Fruit fly (Drosophila melanogaster) whole organism, embryonic: ENCODE measurements around the gene RpS26.

ENCODE experiments used
- Asciz ChIP-seq: fragments of 200-800 bp; sonication (Bioruptor generic); optimal IDR thresholded peaks from 2 replicates; lab custom pipeline; 2017; ENCODE audit warnings: missing biosample characterization, mild to moderate bottlenecking, missing genetic modification characterization, missing genetic modification reagents
- BEAF-32 ChIP-seq: fragments of 200-800 bp; sonication (Bioruptor generic); optimal IDR thresholded peaks from 3 replicates; lab custom pipeline; 2017; ENCODE audit warnings: missing biosample characterization, missing genetic modification characterization, mild to moderate bottlenecking, moderate library complexity, missing genetic modification reagents
- Blimp-1 ChIP-seq: fragments of 200-800 bp; sonication (Bioruptor generic); optimal IDR thresholded peaks from 3 replicates; lab custom pipeline; 2018; ENCODE audit warnings: missing biosample characterization, missing genetic modification characterization, mild to moderate bottlenecking, moderate library complexity, missing genetic modification reagents
- Bteb2 ChIP-seq: fragments of 200-800 bp; sonication (Bioruptor generic); optimal IDR thresholded peaks from 2 replicates; lab custom pipeline; 2016; ENCODE audit warnings: missing biosample characterization, missing genetic modification characterization
- CG10147 ChIP-seq: fragments of 200-800 bp; sonication (Bioruptor generic); optimal IDR thresholded peaks from 2 replicates; lab custom pipeline; 2019; ENCODE audit warnings: missing biosample characterization, mild to moderate bottlenecking, missing genetic modification characterization, moderate library complexity
- CG10209 ChIP-seq: fragments of 200-800 bp; sonication (Bioruptor generic); optimal IDR thresholded peaks from 3 replicates; lab custom pipeline; 2017; ENCODE audit warnings: missing biosample characterization, mild to moderate bottlenecking, missing genetic modification characterization, missing genetic modification reagents
- CG10462 ChIP-seq: fragments of 200-800 bp; sonication (Bioruptor generic); optimal IDR thresholded peaks from 2 replicates; lab custom pipeline; 2016; ENCODE audit warnings: missing biosample characterization, missing genetic modification characterization
- CG12104 ChIP-seq: fragments of 200-800 bp; sonication (Bioruptor generic); optimal IDR thresholded peaks from 3 replicates; lab custom pipeline; 2016; ENCODE audit warnings: missing biosample characterization, missing genetic modification characterization
- CG16815 ChIP-seq: fragments of 200-800 bp; sonication (Bioruptor generic); optimal IDR thresholded peaks from 3 replicates; lab custom pipeline; 2017; ENCODE audit warnings: missing biosample characterization, mild to moderate bottlenecking, missing genetic modification characterization
- CG17328 ChIP-seq: fragments of 200-800 bp; sonication (Bioruptor generic); IDR thresholded peaks from 2 replicates; pipeline ENCODE4 v1.3.6; 2022; ENCODE audit warnings: missing biosample characterization, missing genetic modification characterization
- CG17912 ChIP-seq: fragments of 200-800 bp; sonication (Bioruptor generic); optimal IDR thresholded peaks from 2 replicates; lab custom pipeline; 2018; ENCODE audit warnings: missing biosample characterization, mild to moderate bottlenecking, missing genetic modification characterization
- CG18619 ChIP-seq: fragments of 200-800 bp; sonication (Bioruptor generic); optimal IDR thresholded peaks from 3 replicates; lab custom pipeline; 2017; ENCODE audit warnings: missing biosample characterization, mild to moderate bottlenecking, missing genetic modification characterization
- CG2129 ChIP-seq: fragments of 200-800 bp; sonication (Bioruptor generic); IDR thresholded peaks from 2 replicates; pipeline ENCODE4 v1.3.6; 2022; ENCODE audit warnings: missing biosample characterization, missing genetic modification characterization; ENCODE audit not compliant: partially characterized antibody
- CG2202 ChIP-seq: fragments of 200-800 bp; sonication (Bioruptor generic); optimal IDR thresholded peaks from 2 replicates; lab custom pipeline; 2018; ENCODE audit warnings: missing biosample characterization, mild to moderate bottlenecking, missing genetic modification characterization
- CG31365 ChIP-seq: fragments of 200-800 bp; sonication (Bioruptor generic); optimal IDR thresholded peaks from 2 replicates; lab custom pipeline; 2018; ENCODE audit warnings: missing biosample characterization, mild to moderate bottlenecking, missing genetic modification characterization
- CG34224 ChIP-seq: fragments of 200-800 bp; sonication (Bioruptor generic); IDR thresholded peaks from 3 replicates; pipeline ENCODE4 v1.3.6; 2022; ENCODE audit warnings: missing biosample characterization, missing genetic modification characterization; ENCODE audit not compliant: partially characterized antibody
- CG3726 ChIP-seq: fragments of 200-800 bp; sonication (Bioruptor generic); IDR thresholded peaks from 3 replicates; pipeline ENCODE4, ENCODE4 v1.3.6; 2022; ENCODE audit warnings: missing biosample characterization, missing genetic modification characterization
- CG5245 ChIP-seq: fragments of 200-800 bp; sonication (Bioruptor generic); optimal IDR thresholded peaks from 3 replicates; lab custom pipeline; 2016; ENCODE audit warnings: missing biosample characterization, missing genetic modification characterization
- CG7839 ChIP-seq: fragments of 200-800 bp; sonication (Bioruptor generic); optimal IDR thresholded peaks from 3 replicates; lab custom pipeline; 2018; ENCODE audit warnings: missing biosample characterization, mild to moderate bottlenecking, missing genetic modification characterization, moderate library complexity
- CG9437 ChIP-seq: fragments of 200-800 bp; sonication (Bioruptor generic); optimal IDR thresholded peaks from 2 replicates; lab custom pipeline; 2018; ENCODE audit warnings: missing biosample characterization, mild to moderate bottlenecking, missing genetic modification characterization
- CTCF ChIP-seq: fragments of 200-800 bp; sonication (Bioruptor generic); optimal IDR thresholded peaks from 2 replicates; lab custom pipeline; 2017; ENCODE audit warnings: missing biosample characterization, mild to moderate bottlenecking, missing genetic modification characterization, moderate library complexity
- CkIIα-i1 ChIP-seq: fragments of 200-800 bp; sonication (Bioruptor generic); IDR thresholded peaks from 2 replicates; pipeline ENCODE4 v1.3.6; 2022; ENCODE audit warnings: missing biosample characterization, missing genetic modification characterization
- Lim3 ChIP-seq: fragments of 200-800 bp; sonication (Bioruptor generic); IDR thresholded peaks from 2 replicates; pipeline ENCODE4 v1.3.6; 2022; ENCODE audit warnings: missing biosample characterization, missing genetic modification characterization
- MBD-R2 ChIP-seq: fragments of 200-800 bp; sonication (Bioruptor generic); IDR thresholded peaks from 2 replicates; pipeline ENCODE4 v1.3.6; 2022; ENCODE audit warnings: missing biosample characterization, missing genetic modification characterization
- Med ChIP-seq: fragments of 200-800 bp; sonication (Bioruptor generic); peaks from one replicate; lab custom pipeline; 2016; ENCODE audit warnings: missing biosample characterization, missing genetic modification characterization, mild to moderate bottlenecking, inconsistent platforms, moderate library complexity
- Oaz ChIP-seq: fragments of 200-800 bp; sonication (Bioruptor generic); IDR thresholded peaks from 2 replicates; pipeline ENCODE4 v1.3.6; 2022; ENCODE audit warnings: missing biosample characterization, missing genetic modification characterization
- abd-A ChIP-seq: fragments of 200-800 bp; sonication (Bioruptor generic); optimal IDR thresholded peaks from 3 replicates; lab custom pipeline; 2019; ENCODE audit warnings: missing biosample characterization, mild to moderate bottlenecking, missing genetic modification characterization, moderate library complexity
- cato ChIP-seq: fragments of 200-800 bp; sonication (Bioruptor generic); optimal IDR thresholded peaks from 2 replicates; lab custom pipeline; 2016; ENCODE audit warnings: missing biosample characterization, missing genetic modification characterization, borderline replicate concordance
- chm ChIP-seq: fragments of 200-800 bp; sonication (Bioruptor generic); IDR thresholded peaks from 2 replicates; pipeline ENCODE4 v1.3.6; 2022; ENCODE audit warnings: missing biosample characterization, missing genetic modification characterization
- dmrt99B ChIP-seq: fragments of 200-800 bp; sonication (Bioruptor generic); optimal IDR thresholded peaks from 2 replicates; lab custom pipeline; 2018; ENCODE audit warnings: missing biosample characterization, mild to moderate bottlenecking, missing genetic modification characterization, moderate library complexity
- ems ChIP-seq: fragments of 200-800 bp; sonication (Bioruptor generic); optimal IDR thresholded peaks from 3 replicates; lab custom pipeline; 2016; ENCODE audit warnings: missing biosample characterization, missing genetic modification characterization
- esg ChIP-seq: fragments of 200-800 bp; sonication (Bioruptor generic); conservative IDR thresholded peaks from 2 replicates; pipeline ENCODE4 v1.3.6; 2022; ENCODE audit warnings: missing biosample characterization, missing genetic modification characterization
- gfzf ChIP-seq: fragments of 200-800 bp; sonication (Bioruptor generic); optimal IDR thresholded peaks from 2 replicates; lab custom pipeline; 2016; ENCODE audit warnings: missing biosample characterization, mild to moderate bottlenecking, missing genetic modification characterization, moderate library complexity
- ken ChIP-seq: fragments of 200-800 bp; sonication (Bioruptor generic); IDR thresholded peaks from 3 replicates; pipeline ENCODE4 v1.3.6; 2022; ENCODE audit warnings: missing biosample characterization, missing genetic modification characterization
- lilli ChIP-seq: fragments of 200-800 bp; sonication (Bioruptor generic); optimal IDR thresholded peaks from 3 replicates; lab custom pipeline; 2016; ENCODE audit warnings: missing biosample characterization, missing genetic modification characterization
- maf-S ChIP-seq: fragments of 200-800 bp; sonication (Bioruptor generic); optimal IDR thresholded peaks from 2 replicates; lab custom pipeline; 2016; ENCODE audit warnings: missing biosample characterization, missing genetic modification characterization
- mld ChIP-seq: fragments of 200-800 bp; sonication (Bioruptor generic); IDR thresholded peaks from 3 replicates; pipeline ENCODE4 v1.3.6; 2022; ENCODE audit warnings: missing biosample characterization, missing genetic modification characterization; ENCODE audit not compliant: partially characterized antibody
- org-1 ChIP-seq: fragments of 200-800 bp; sonication (Bioruptor generic); optimal IDR thresholded peaks from 2 replicates; lab custom pipeline; 2017; ENCODE audit warnings: missing biosample characterization, missing genetic modification characterization
- prd ChIP-seq, 3 experiments: fragments of >200 bp in 2 of 3; fragments of 200-800 bp in 1 of 3; sonication (Bioruptor generic) in 1 of 3; optimal IDR thresholded peaks in 2 of 3; IDR thresholded peaks in 1 of 3; 2 replicates in 2 of 3; 3 replicates in 1 of 3; pipeline versions ENCODE4 v1.3.6 to Lab custom; 2017 to 2022; ENCODE audit warnings: missing biosample characterization in 1 of 3, missing genetic modification characterization in 1 of 3
- pros ChIP-seq: fragments of 200-800 bp; sonication (Bioruptor generic); optimal IDR thresholded peaks from 3 replicates; lab custom pipeline; 2019; ENCODE audit warnings: missing biosample characterization, mild to moderate bottlenecking, missing genetic modification characterization, moderate library complexity
- sens-2 ChIP-seq: fragments of 200-800 bp; sonication (Bioruptor generic); IDR thresholded peaks from 2 replicates; pipeline ENCODE4 v1.3.6; 2022; ENCODE audit warnings: missing biosample characterization, missing genetic modification characterization
- sisA ChIP-seq: fragments of 200-800 bp; sonication (Bioruptor generic); IDR thresholded peaks from 2 replicates; pipeline ENCODE4 v1.3.6; 2022; ENCODE audit warnings: missing biosample characterization, missing genetic modification characterization
- sna ChIP-seq: fragments of 200-800 bp; sonication (Bioruptor generic); IDR thresholded peaks from 2 replicates; pipeline ENCODE4 v1.3.6; 2022; ENCODE audit warnings: missing biosample characterization, missing genetic modification characterization; ENCODE audit not compliant: partially characterized antibody
- sqz ChIP-seq: fragments of 200-800 bp; sonication (Bioruptor generic); optimal IDR thresholded peaks from 3 replicates; lab custom pipeline; 2018; ENCODE audit warnings: missing biosample characterization, mild to moderate bottlenecking, missing genetic modification characterization
- stc ChIP-seq: fragments of 200-800 bp; sonication (Bioruptor generic); IDR thresholded peaks from 2 replicates; pipeline ENCODE4 v1.3.6; 2022; ENCODE audit warnings: missing biosample characterization, missing genetic modification characterization
- tio ChIP-seq: fragments of 200-800 bp; sonication (Bioruptor generic); optimal IDR thresholded peaks from 2 replicates; lab custom pipeline; 2017; ENCODE audit warnings: missing biosample characterization, missing genetic modification characterization, inconsistent platforms
- unpg ChIP-seq: fragments of 200-800 bp; sonication (Bioruptor generic); optimal IDR thresholded peaks from 3 replicates; lab custom pipeline; 2018; ENCODE audit warnings: missing biosample characterization, mild to moderate bottlenecking, missing genetic modification characterization, moderate library complexity
- vfl ChIP-seq: fragments of 200-800 bp; sonication (Bioruptor generic); optimal IDR thresholded peaks from 2 replicates; lab custom pipeline; 2016; ENCODE audit warnings: missing biosample characterization, missing genetic modification characterization
- yki ChIP-seq: fragments of >200 bp; optimal IDR thresholded peaks from 3 replicates; lab custom pipeline; 2018

Gene RpS26

DNA sequence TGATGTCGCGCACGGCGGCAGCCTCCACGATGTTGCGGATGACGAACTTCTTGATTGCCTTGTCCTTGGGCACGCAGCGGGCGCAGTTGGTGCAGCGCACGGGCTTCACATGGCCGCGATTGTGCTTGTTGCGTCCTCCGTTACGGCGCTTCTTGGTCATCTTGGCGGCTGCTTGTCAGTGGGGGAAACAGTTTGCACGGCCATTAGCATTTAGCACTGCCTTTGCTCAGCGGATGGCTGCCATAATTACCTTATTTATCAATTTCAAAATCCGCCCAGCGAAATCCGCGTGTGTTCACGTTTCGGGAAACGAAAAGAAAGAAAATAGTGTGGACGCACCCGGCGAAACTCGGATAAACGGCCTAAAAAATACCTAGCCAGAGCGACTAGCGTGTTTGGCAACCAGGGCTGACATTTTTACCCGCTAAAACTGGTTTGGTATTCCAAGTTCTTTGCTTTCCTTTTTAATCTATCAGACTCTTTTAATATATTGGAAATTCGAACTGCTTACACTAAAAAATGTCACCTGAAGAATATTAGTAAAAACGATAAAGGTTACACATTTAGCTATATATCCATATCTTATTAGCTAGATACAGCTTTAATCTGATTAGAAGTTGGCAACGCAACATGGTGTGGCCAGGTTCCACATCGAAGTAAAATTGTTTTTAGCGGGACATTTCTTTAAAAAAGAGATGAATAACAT lies at the start of gene RpS26 (continued):
- TF ChIP-seq esg (no peak; the same call in 1 of the 2 replicates), CG16815 (GFP tag; lab: Kevin White, UChicago) (no peak), CG7839 (tag; lab: Kevin White, UChicago) (peak; percentile 59), BEAF-32 (GFP tag; lab: Kevin White, UChicago) (peak; percentile 56), CkIIα-i1 (GFP tag; lab: Robert Waterston, UW) (no peak), CG3726 (GFP tag; lab: Robert Waterston, UW) (no peak), ken (GFP tag; lab: Robert Waterston, UW) (peak; percentile 46; the same call in 1 of the 3 replicates), Bteb2 (GFP tag; lab: Kevin White, UChicago) (peak; percentile 29), CG17912 (GFP tag; lab: Kevin White, UChicago) (no peak), abd-A (tag; lab: Kevin White, UChicago) (no peak), sqz (GFP tag; lab: Kevin White, UChicago) (no peak), stc (0 out of 2 replicates have a peak, but pooled peaks have one; percentile 26), Asciz (GFP tag; lab: Kevin White, UChicago) (no peak), CG2129 (GFP tag; lab: Robert Waterston, UW) (no peak), cato (no peak), tio (GFP tag; lab: Kevin White, UChicago) (no peak), pros (GFP tag; lab: Kevin White, UChicago) (no peak), dmrt99B (tag; lab: Kevin White, UChicago) (no peak), chm (GFP tag; lab: Robert Waterston, UW) (peak; percentile 70; the same call in 1 of the 2 replicates), ems (GFP tag; lab: Kevin White, UChicago) (peak; percentile 63), CTCF (no peak), CG2202 (tag; lab: Kevin White, UChicago) (no peak), Oaz (GFP tag; lab: Robert Waterston, UW) (no peak), gfzf (peak; percentile 93), CG12104 (GFP tag; lab: Kevin White, UChicago) (peak; percentile 73), vfl (GFP tag; lab: Kevin White, UChicago) (no peak), sisA (GFP tag; lab: Robert Waterston, UW) (peak; percentile 42; the same call in 1 of the 2 replicates), Med (GFP tag; lab: Kevin White, UChicago) (peak; percentile 93), prd (optimal IDR thresholded peaks at IDR 0.05; lab: Kevin White, UChicago) (no peak), prd (GFP tag; IDR thresholded peaks at IDR 0.05; lab: Robert Waterston, UW) (peak; percentile 56; the same call in 2 of the 3 replicates), org-1 (no peak), maf-S (GFP tag; lab: Kevin White, UChicago) (peak; percentile 11), Blimp-1 (no peak), MBD-R2 (GFP tag; lab: Robert Waterston, UW) (peak; percentile 46), CG17328 (GFP tag; lab: Robert Waterston, UW) (peak; percentile 30; the same call in 1 of the 2 replicates), yki (lab: Kevin White, UChicago) (no peak), mld (GFP tag; lab: Robert Waterston, UW) (no peak), unpg (peak; percentile 36), CG10462 (GFP tag; lab: Kevin White, UChicago) (peak; percentile 38), CG10147 (GFP tag; lab: Kevin White, UChicago) (no peak), CG18619 (peak; percentile 68), CG5245 (GFP tag; lab: Kevin White, UChicago) (peak; percentile 48), sens-2 (GFP tag; lab: Robert Waterston, UW) (no peak; the same call in 1 of the 2 replicates), CG34224 (GFP tag; lab: Robert Waterston, UW) (no peak), lilli (GFP tag; lab: Kevin White, UChicago) (peak; percentile 58), Lim3 (GFP tag; lab: Robert Waterston, UW) (no peak), sna (0 out of 2 replicates have a peak, but pooled peaks have one; percentile 36), CG9437 (GFP tag; lab: Kevin White, UChicago) (peak; percentile 13), CG31365 (tag; lab: Kevin White, UChicago) (no peak), CG10209 (GFP tag; lab: Kevin White, UChicago) (peak; percentile 42)
